Worm (Caenorhabditis elegans): Measurements from ENCODE around the gene Y97E10AR.2.

DNA sequence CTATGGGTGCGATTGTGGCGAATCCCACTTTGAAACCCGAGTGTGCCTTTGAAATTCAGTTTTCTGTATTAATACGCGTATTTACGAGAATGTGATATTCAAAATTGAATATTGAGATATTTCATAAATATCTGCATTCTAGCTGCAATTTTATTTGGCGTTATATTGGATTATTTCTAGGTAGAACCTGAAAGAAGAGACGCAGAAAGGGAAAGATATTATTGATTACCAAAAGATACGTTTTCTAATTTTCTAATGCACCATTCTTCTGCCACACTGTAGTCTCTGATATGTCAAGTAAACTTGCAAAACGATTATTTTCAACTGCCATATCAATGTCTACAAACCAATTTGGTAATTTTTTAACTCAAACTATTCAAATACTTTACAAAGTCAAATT is 26.1 kb downstream of the Y97E10AR.2 start, which contains the start of gene ech-3:
- TF ChIP-seq nhr-76 (tag; optimal IDR thresholded peaks at IDR 0.05) (no peak), tbx-2 (tag; optimal IDR thresholded peaks at IDR 0.05) (no peak), pqm-1 (tag; optimal IDR thresholded peaks at IDR 0.05) (no peak), elt-2 (tag; optimal IDR thresholded peaks at IDR 0.05) (no peak), fkh-10 (GFP tag; optimal IDR thresholded peaks at IDR 0.05) (no peak)
